Worm (Caenorhabditis elegans) whole organism, L4 larva: ENCODE results near the gene clik-1.

Experiments
- D1046.2 ChIP-seq: fragments of 200-800 bp; sonication (Bioruptor generic); IDR thresholded peaks from 2 replicates; pipeline ENCODE4 v1.3.6; 2022; ENCODE audit warnings: missing genetic modification characterization, missing compliant biosample characterization
- Y75B8A.6 ChIP-seq: fragments of 200-800 bp; sonication (Bioruptor generic); IDR thresholded peaks from 2 replicates; pipeline ENCODE4 v1.3.6; 2022; ENCODE audit warnings: missing genetic modification reagents, missing genetic modification characterization, missing compliant biosample characterization
- aha-1 ChIP-seq: fragments of 150-350 bp; peaks from one replicate; lab custom pipeline; 2014; ENCODE audit warnings: missing biosample characterization, missing genetic modification characterization
- ama-1 ChIP-seq: fragments of 150-350 bp; optimal IDR thresholded peaks from 2 replicates; lab custom pipeline; 2014; ENCODE audit warnings: inconsistent platforms, mixed read lengths
- ceh-20 ChIP-seq: fragments of 200-800 bp; sonication (Bioruptor generic); IDR thresholded peaks from 2 replicates; pipeline ENCODE4 v1.3.6; 2022; ENCODE audit warnings: missing genetic modification reagents, missing genetic modification characterization, missing compliant biosample characterization
- ceh-82 ChIP-seq: sonication (generic microtip); optimal IDR thresholded peaks from 2 replicates; lab custom pipeline; 2017; ENCODE audit warnings: missing biosample characterization, missing genetic modification characterization
- ctbp-1 ChIP-seq: fragments of 200-800 bp; sonication (Bioruptor generic); IDR thresholded peaks from 2 replicates; pipeline ENCODE4 v1.3.6; 2022; ENCODE audit warnings: missing genetic modification reagents, missing genetic modification characterization, missing compliant biosample characterization
- daf-16 ChIP-seq, 3 experiments: sonication (generic microtip); optimal IDR thresholded peaks; 2 replicates each; lab custom pipeline; 2016 to 2017; ENCODE audit warnings: missing genetic modification characterization in 3 of 3, missing genetic modification reagents in 3 of 3, mild to moderate bottlenecking in 2 of 3, missing compliant biosample characterization in 2 of 3, missing biosample characterization in 1 of 3, moderate library complexity in 1 of 3
- dmd-6 ChIP-seq: fragments of 200-800 bp; sonication (Bioruptor generic); IDR thresholded peaks from 2 replicates; pipeline ENCODE4 v1.3.6; 2022; ENCODE audit warnings: missing genetic modification reagents, missing genetic modification characterization, missing compliant biosample characterization
- dpl-1 ChIP-seq: fragments of 150-350 bp; optimal IDR thresholded peaks from 2 replicates; lab custom pipeline; 2014; ENCODE audit warnings: missing biosample characterization, missing genetic modification reagents, missing genetic modification characterization
- dve-1 ChIP-seq: sonication (generic microtip); optimal IDR thresholded peaks from 2 replicates; lab custom pipeline; 2017; ENCODE audit warnings: antibody characterized with exemption, mild to moderate bottlenecking, missing genetic modification characterization, missing compliant biosample characterization; ENCODE audit not compliant: insufficient read depth
- egl-27 ChIP-seq: sonication (generic microtip); optimal IDR thresholded peaks from 3 replicates; lab custom pipeline; 2017; ENCODE audit warnings: missing biosample characterization, missing genetic modification reagents, missing genetic modification characterization
- fkh-10 ChIP-seq: fragments of 150-350 bp; optimal IDR thresholded peaks from 2 replicates; lab custom pipeline; 2014; ENCODE audit warnings: missing biosample characterization, missing genetic modification reagents, missing genetic modification characterization
- fos-1 ChIP-seq: fragments of 150-350 bp; optimal IDR thresholded peaks from 2 replicates; lab custom pipeline; 2014; ENCODE audit warnings: missing biosample characterization, missing genetic modification characterization
- hif-1 ChIP-seq, 2 experiments: sonication (generic microtip); optimal IDR thresholded peaks; 2 replicates each; lab custom pipeline; 2016 to 2017; ENCODE audit warnings: missing compliant biosample characterization in 2 of 2, missing genetic modification characterization in 2 of 2, missing genetic modification reagents in 2 of 2, missing genotype in 2 of 2, mild to moderate bottlenecking in 1 of 2
- lin-29 ChIP-seq: fragments of 200-800 bp; sonication (Bioruptor generic); IDR thresholded peaks from 2 replicates; pipeline ENCODE4 v1.3.6; 2022; ENCODE audit warnings: missing genetic modification reagents, missing genetic modification characterization, missing compliant biosample characterization
- mdl-1 ChIP-seq, 2 experiments: fragments of 150-350 bp in 1 of 2; sonication (generic microtip) in 1 of 2; optimal IDR thresholded peaks; 2 replicates each; lab custom pipeline; 2014 to 2017; ENCODE audit warnings: missing biosample characterization in 2 of 2, missing genetic modification characterization in 2 of 2
- mxl-3 ChIP-seq: fragments of 200-800 bp; sonication (Bioruptor generic); optimal IDR thresholded peaks from 2 replicates; lab custom pipeline; 2018; ENCODE audit warnings: mild to moderate bottlenecking, missing genetic modification characterization, missing compliant biosample characterization
- nhr-11 ChIP-seq: fragments of 150-350 bp; optimal IDR thresholded peaks from 2 replicates; lab custom pipeline; 2014; ENCODE audit warnings: missing biosample characterization, missing genetic modification characterization
- nhr-111 ChIP-seq: fragments of 200-800 bp; sonication (Bioruptor generic); optimal IDR thresholded peaks from 2 replicates; lab custom pipeline; 2018; ENCODE audit warnings: mild to moderate bottlenecking, missing genetic modification characterization, missing compliant biosample characterization
- nhr-28 ChIP-seq: fragments of 150-350 bp; optimal IDR thresholded peaks from 2 replicates; lab custom pipeline; 2014; ENCODE audit warnings: missing biosample characterization, missing genetic modification characterization
- nhr-48 ChIP-seq: sonication (generic microtip); optimal IDR thresholded peaks from 2 replicates; lab custom pipeline; 2016; ENCODE audit warnings: mild to moderate bottlenecking, missing genetic modification characterization, missing compliant biosample characterization
- php-3 ChIP-seq: fragments of 200-800 bp; sonication (Bioruptor generic); IDR thresholded peaks from 2 replicates; pipeline ENCODE4 v1.3.6; 2022; ENCODE audit warnings: missing genetic modification reagents, missing genetic modification characterization, missing compliant biosample characterization
- pqm-1 ChIP-seq: sonication (generic microtip); optimal IDR thresholded peaks from 2 replicates; lab custom pipeline; 2017; ENCODE audit warnings: missing biosample characterization, missing genetic modification characterization
- rbr-2 ChIP-seq: sonication (generic microtip); optimal IDR thresholded peaks from 2 replicates; lab custom pipeline; 2016; ENCODE audit warnings: missing genotype, missing genetic modification characterization, missing compliant biosample characterization
- saeg-2 ChIP-seq: fragments of 200-800 bp; sonication (Bioruptor generic); IDR thresholded peaks from 2 replicates; pipeline ENCODE4 v1.3.6; 2022; ENCODE audit warnings: missing genetic modification reagents, missing genetic modification characterization, missing compliant biosample characterization
- sdz-12 ChIP-seq: fragments of 200-800 bp; sonication (Bioruptor generic); optimal IDR thresholded peaks from 2 replicates; lab custom pipeline; 2018; ENCODE audit warnings: mild to moderate bottlenecking, missing genetic modification characterization, missing compliant biosample characterization
- set-16 ChIP-seq: fragments of 200-800 bp; sonication (Bioruptor generic); IDR thresholded peaks from 2 replicates; pipeline ENCODE4 v1.3.6; 2022; ENCODE audit warnings: missing genetic modification reagents, missing genetic modification characterization, missing compliant biosample characterization
- snpc-4 ChIP-seq: fragments of 150-350 bp; optimal IDR thresholded peaks from 2 replicates; lab custom pipeline; 2014; ENCODE audit warnings: missing biosample characterization, missing genetic modification characterization
- unc-130 ChIP-seq: sonication (generic microtip); optimal IDR thresholded peaks from 2 replicates; lab custom pipeline; 2016; ENCODE audit warnings: missing genetic modification reagents, missing genetic modification characterization, missing compliant biosample characterization
- unc-62 ChIP-seq, 3 experiments: fragments of 150-350 bp in 1 of 3; sonication (generic microtip); optimal IDR thresholded peaks in 2 of 3; peaks in 1 of 3; 1 replicate in 1 of 3; 2 replicates in 2 of 3; lab custom pipeline; 2014 to 2017; ENCODE audit warnings: missing biosample characterization in 3 of 3, missing genetic modification characterization in 3 of 3, missing genetic modification reagents in 3 of 3, missing genotype in 1 of 3
- vab-7 ChIP-seq: fragments of 200-800 bp; sonication (Bioruptor generic); IDR thresholded peaks from 2 replicates; pipeline ENCODE4 v1.3.6; 2022; ENCODE audit warnings: missing genetic modification reagents, missing genetic modification characterization, missing compliant biosample characterization
- zfp-3 ChIP-seq: fragments of 200-800 bp; sonication (Bioruptor generic); conservative IDR thresholded peaks from 2 replicates; pipeline ENCODE4 v1.3.6; 2022; ENCODE audit warnings: missing genetic modification reagents, missing genetic modification characterization, missing compliant biosample characterization
- zip-11 ChIP-seq: fragments of 200-800 bp; sonication (Bioruptor generic); IDR thresholded peaks from 2 replicates; pipeline ENCODE4 v1.3.6; 2022; ENCODE audit warnings: missing genetic modification characterization, missing compliant biosample characterization

The clik-1 gene

DNA sequence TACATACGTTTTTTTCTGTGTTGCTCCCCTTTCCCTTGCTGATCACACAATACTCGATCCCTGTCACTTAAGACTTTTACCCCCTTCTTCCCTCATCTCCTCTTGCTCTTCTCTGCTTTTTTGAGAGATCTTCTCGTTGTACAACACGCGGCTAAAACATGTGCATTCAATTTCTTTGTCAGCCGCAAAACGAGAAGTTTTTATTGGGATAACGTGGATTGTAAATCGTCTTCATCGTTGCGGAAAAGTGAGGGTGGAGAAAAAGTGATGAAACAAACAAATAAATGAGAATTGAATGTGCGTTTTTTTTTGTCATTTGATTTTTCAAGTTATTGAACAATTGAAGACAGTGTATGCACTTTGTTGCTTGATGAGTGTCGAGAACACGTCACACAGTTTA is 908 bp upstream of the clik-1 start:
- TF ChIP-seq ctbp-1 (GFP tag; lab: Robert Waterston, UW) (no peak), nhr-11 (tag; lab: Kevin White, UChicago) (no peak), fos-1 (tag; lab: Kevin White, UChicago) (no peak), hif-1 (tag; optimal IDR thresholded peaks at IDR 0.05; lab: Kevin White, UChicago) (no peak), lin-29 (GFP tag; lab: Robert Waterston, UW) (no peak), saeg-2 (GFP tag; lab: Robert Waterston, UW) (no peak), fkh-10 (GFP tag; lab: Kevin White, UChicago) (no peak), unc-130 (GFP tag; lab: Kevin White, UChicago) (no peak), Y75B8A.6 (GFP tag; lab: Robert Waterston, UW) (no peak), nhr-28 (tag; lab: Kevin White, UChicago) (no peak), pqm-1 (tag; lab: Kevin White, UChicago) (no peak)

ce11 chrV:6767576-6767975 is 956 bp downstream of the clik-1 start:
- no peak for TF ChIP-seq dpl-1 (GFP tag; lab: Kevin White, UChicago)
- TF ChIP-seq ama-1: no peak
- no peak for TF ChIP-seq snpc-4 (tag; lab: Kevin White, UChicago)
- TF ChIP-seq daf-16 (GFP tag; optimal IDR thresholded peaks at IDR 0.05; lab: Kevin White, UChicago): no peak
- TF ChIP-seq daf-16 (tag; optimal IDR thresholded peaks at IDR 0.05; lab: Kevin White, UChicago): no peak
- no peak for TF ChIP-seq nhr-48 (tag; lab: Kevin White, UChicago)
- no peak for TF ChIP-seq ceh-20 (GFP tag; lab: Robert Waterston, UW)
- no peak for TF ChIP-seq vab-7 (GFP tag; lab: Robert Waterston, UW)
- TF ChIP-seq set-16 (GFP tag; lab: Robert Waterston, UW): no peak
- no peak for TF ChIP-seq zfp-3 (GFP tag; lab: Robert Waterston, UW)
- no peak for TF ChIP-seq nhr-111 (GFP tag; lab: Kevin White, UChicago)
- no peak for TF ChIP-seq ceh-82 (tag; lab: Kevin White, UChicago)
- TF ChIP-seq rbr-2: no peak
- TF ChIP-seq php-3 (GFP tag; lab: Robert Waterston, UW): no peak
- no peak for TF ChIP-seq nhr-11 (tag; lab: Kevin White, UChicago)
- no peak for TF ChIP-seq zip-11 (GFP tag; lab: Robert Waterston, UW)
- TF ChIP-seq unc-62 (GFP tag; optimal IDR thresholded peaks at IDR 0.05 in 1 of 2; lab: Kevin White, UChicago): no peak
- no peak for TF ChIP-seq unc-62 (tag; optimal IDR thresholded peaks at IDR 0.05; lab: Kevin White, UChicago)

- TF ChIP-seq mxl-3 (GFP tag; lab: Kevin White, UChicago) (no peak), D1046.2 (GFP tag; lab: Robert Waterston, UW) (no peak), dmd-6 (GFP tag; lab: Robert Waterston, UW) (no peak), aha-1 (tag; lab: Kevin White, UChicago) (peak; percentile 44), zip-11 (GFP tag; lab: Robert Waterston, UW) (no peak)
These were observed 3.6 kb downstream of the clik-1 start, which contains the start of gene bbs-8 for ce11 chrV:6764972-6765371. Gene bbs-8 (minus strand): TSS chrV:6765072.

ce11 chrV:6762361-6762760 is 6.2 kb downstream of the clik-1 start, which contains the start of gene T25F10.4:
Gene T25F10.4 (minus strand): TSS chrV:6762461.
- TF ChIP-seq sdz-12: no peak
- no peak for TF ChIP-seq dve-1 (tag; lab: Kevin White, UChicago)
- no peak for TF ChIP-seq mdl-1 (tag; optimal IDR thresholded peaks at IDR 0.05; lab: Kevin White, UChicago)
- TF ChIP-seq egl-27: no peak
